Fruit fly (Drosophila melanogaster): ENCODE measurements around the gene AstCC.

DNA sequence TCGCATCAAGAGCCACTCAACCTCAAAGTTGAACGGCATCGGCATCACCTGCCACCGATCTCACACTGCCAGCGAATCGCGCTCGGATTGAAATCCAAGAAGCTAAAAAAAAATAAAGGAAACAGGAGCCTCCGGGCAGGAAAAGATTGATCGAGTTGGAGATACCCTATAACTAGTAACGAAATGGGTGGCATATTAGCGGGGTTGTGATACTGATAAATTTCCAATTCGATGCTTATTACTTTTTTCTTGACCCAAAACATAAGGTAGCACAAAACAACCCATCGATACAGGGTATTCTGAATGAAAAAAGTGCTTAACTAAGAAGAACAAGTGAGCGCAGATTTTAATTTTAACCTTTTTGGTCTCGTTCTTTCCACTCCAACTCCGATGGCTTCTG is 12.8 kb downstream of the AstCC start:
- TF ChIP-seq CG5204 (GFP tag; optimal IDR thresholded peaks at IDR 0.05) (no peak), Crg-1 (GFP tag; optimal IDR thresholded peaks at IDR 0.05) (no peak), CG14711 (tag; optimal IDR thresholded peaks at IDR 0.05) (no peak), kay (GFP tag; ENCODE audit: borderline replicate concordance) (no peak), CG12768 (GFP tag; optimal IDR thresholded peaks at IDR 0.05) (no peak), bab1 (GFP tag; optimal IDR thresholded peaks at IDR 0.05) (no peak), CG7045 (GFP tag; optimal IDR thresholded peaks at IDR 0.05) (no peak)
